Worm (Caenorhabditis elegans) whole organism, early embryonic: Measurements from ENCODE around the gene mans-2.
"Not testable (repeated sequence)": the region's sequence is repeated elsewhere in the genome, so short reads cannot be mapped to it uniquely, and the experiment has no call there.

Experiments used
- B0310.2 ChIP-seq: sonication (generic microtip); optimal IDR thresholded peaks from 2 replicates; lab custom pipeline; 2016; ENCODE audit warnings: mild to moderate bottlenecking, missing genetic modification characterization, missing compliant biosample characterization
- F13C5.2 ChIP-seq: sonication (generic microtip); optimal IDR thresholded peaks from 2 replicates; lab custom pipeline; 2017; ENCODE audit warnings: mild to moderate bottlenecking, missing genetic modification characterization, inconsistent platforms, missing compliant biosample characterization
- aly-1 ChIP-seq: sonication (generic microtip); optimal IDR thresholded peaks from 2 replicates; lab custom pipeline; 2016; ENCODE audit warnings: missing genetic modification characterization, missing compliant biosample characterization
- ama-1 ChIP-seq: fragments of 150-350 bp; optimal IDR thresholded peaks from 2 replicates; lab custom pipeline; 2014
- ceh-13 ChIP-seq: fragments of 200-800 bp; sonication (Bioruptor generic); optimal IDR thresholded peaks from 2 replicates; lab custom pipeline; 2018; ENCODE audit warnings: mild to moderate bottlenecking, missing genetic modification characterization, missing compliant biosample characterization
- ceh-36 ChIP-seq: sonication (generic microtip); optimal IDR thresholded peaks from 2 replicates; lab custom pipeline; 2016; ENCODE audit warnings: missing genetic modification characterization, inconsistent platforms, missing compliant biosample characterization
- ets-7 ChIP-seq: sonication (generic microtip); optimal IDR thresholded peaks from 2 replicates; lab custom pipeline; 2016; ENCODE audit warnings: missing genotype, missing genetic modification characterization, missing compliant biosample characterization
- flt-1 ChIP-seq: fragments of 200-800 bp; sonication (Bioruptor generic); IDR thresholded peaks from 2 replicates; pipeline ENCODE4 v1.3.6; 2022; ENCODE audit warnings: missing genetic modification characterization, missing compliant biosample characterization
- hmbx-1 ChIP-seq: sonication (generic microtip); optimal IDR thresholded peaks from 2 replicates; lab custom pipeline; 2016; ENCODE audit warnings: mild to moderate bottlenecking, missing genetic modification characterization, missing compliant biosample characterization
- hmg-4 ChIP-seq: fragments of 200-800 bp; sonication (Bioruptor generic); optimal IDR thresholded peaks from 2 replicates; lab custom pipeline; 2018; ENCODE audit warnings: mild to moderate bottlenecking, missing genetic modification characterization, missing compliant biosample characterization
- hnd-1 ChIP-seq: sonication (generic microtip); optimal IDR thresholded peaks from 2 replicates; lab custom pipeline; 2016; ENCODE audit warnings: missing genetic modification characterization, missing compliant biosample characterization
- pes-1 ChIP-seq: fragments of 200-800 bp; sonication (Bioruptor generic); IDR thresholded peaks from 2 replicates; pipeline ENCODE4 v1.3.6; 2022; ENCODE audit warnings: missing genetic modification reagents, missing genetic modification characterization, missing compliant biosample characterization
- scrt-1 ChIP-seq: fragments of 200-800 bp; sonication (Bioruptor generic); IDR thresholded peaks from 2 replicates; pipeline ENCODE4 v1.3.6; 2022; ENCODE audit warnings: missing genetic modification characterization, missing compliant biosample characterization
- sea-1 ChIP-seq: fragments of 200-800 bp; sonication (Bioruptor generic); conservative IDR thresholded peaks from 2 replicates; pipeline ENCODE4 v1.3.6; 2022; ENCODE audit warnings: missing genetic modification characterization, missing compliant biosample characterization
- tbx-11 ChIP-seq: fragments of 200-800 bp; sonication (Bioruptor generic); IDR thresholded peaks from 2 replicates; pipeline ENCODE4 v1.3.6; 2022; ENCODE audit warnings: missing genetic modification characterization, missing compliant biosample characterization
- tbx-37 ChIP-seq: fragments of 200-800 bp; sonication (Bioruptor generic); conservative IDR thresholded peaks from 2 replicates; pipeline ENCODE4 v1.3.6; 2022; ENCODE audit warnings: missing genetic modification reagents, missing genetic modification characterization, missing compliant biosample characterization
- tra-4 ChIP-seq: sonication (generic microtip); optimal IDR thresholded peaks from 2 replicates; lab custom pipeline; 2017; ENCODE audit warnings: missing genetic modification characterization, missing compliant biosample characterization

Gene mans-2

DNA sequence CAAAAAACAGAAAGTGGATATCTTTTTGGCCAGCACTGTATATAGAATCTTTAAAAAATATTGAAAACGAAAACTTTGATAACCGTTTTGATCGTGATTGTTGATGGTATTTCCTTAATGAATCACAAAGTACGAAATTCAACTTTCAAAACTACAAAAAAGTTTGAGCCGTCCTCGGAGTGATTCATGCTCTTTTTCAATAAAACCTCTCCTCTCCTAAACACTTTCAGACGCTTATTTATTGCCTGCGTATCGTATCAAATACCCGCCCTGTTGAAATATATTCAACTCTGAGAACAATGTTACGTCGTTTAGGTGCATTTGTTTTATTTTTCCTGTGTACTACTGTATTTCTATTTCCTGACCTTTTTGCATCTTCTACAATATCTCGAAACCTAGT is 35.7 kb upstream of the mans-2 start:
- TF ChIP-seq aly-1 (tag; lab: Kevin White, UChicago): no peak
- TF ChIP-seq tra-4 (tag; lab: Kevin White, UChicago): no peak
- no peak for TF ChIP-seq hmg-4
- TF ChIP-seq ceh-36 (tag; lab: Kevin White, UChicago): no peak
- no peak for TF ChIP-seq ama-1 (lab: Kevin White, UChicago)
- no peak for TF ChIP-seq flt-1 (GFP tag; lab: Robert Waterston, UW)
- TF ChIP-seq F13C5.2 (tag; lab: Kevin White, UChicago): no peak
- no peak for TF ChIP-seq scrt-1
- no peak for TF ChIP-seq tbx-37 (GFP tag; lab: Robert Waterston, UW)

DNA sequence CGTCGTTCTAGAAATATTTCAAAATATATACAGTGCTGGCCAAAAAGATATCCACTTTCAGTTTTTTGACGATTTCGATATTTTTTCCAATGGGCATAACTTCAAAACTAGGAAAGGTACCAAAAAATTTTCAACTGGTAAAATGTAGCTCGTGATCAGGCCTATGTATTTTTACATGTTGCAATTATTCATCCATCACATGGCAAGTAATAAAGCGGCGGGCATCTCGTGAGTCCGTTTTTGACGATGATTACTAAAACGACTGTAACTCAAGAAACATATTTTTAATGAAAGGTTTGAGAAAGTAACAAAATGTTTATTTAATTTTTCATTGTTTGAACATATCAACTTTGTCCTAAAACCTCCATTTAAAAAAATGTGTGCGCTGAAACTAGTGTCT is 34.7 kb upstream of the mans-2 start, which contains the start of gene F10C2.3:
F10C2.3 (plus strand) TSS at position 301 of the 400 bp plus-strand sequence.
- TF ChIP-seq tra-4 (tag; lab: Kevin White, UChicago); sea-1 (GFP tag; lab: Robert Waterston, UW); pes-1 (GFP tag; lab: Robert Waterston, UW): not testable (repeated sequence)

- TF ChIP-seq ceh-36 (tag; lab: Kevin White, UChicago) (no peak), tbx-11 (no peak), scrt-1 (no peak), flt-1 (GFP tag; lab: Robert Waterston, UW) (no peak), aly-1 (tag; lab: Kevin White, UChicago) (no peak), F13C5.2 (tag; lab: Kevin White, UChicago) (no peak), tbx-37 (GFP tag; lab: Robert Waterston, UW) (no peak), B0310.2 (tag; lab: Kevin White, UChicago) (no peak), pes-1 (GFP tag; lab: Robert Waterston, UW) (no peak), hmg-4 (no peak), sea-1 (GFP tag; lab: Robert Waterston, UW) (no peak), ama-1 (lab: Kevin White, UChicago) (no peak), hmbx-1 (tag; lab: Kevin White, UChicago) (no peak)
Observed at ce11 chrV:12013298-12013697, 28.0 kb upstream of the mans-2 start, which contains the start of gene add-2. Gene add-2, minus strand, starts transcription at chrV:12013406.

DNA sequence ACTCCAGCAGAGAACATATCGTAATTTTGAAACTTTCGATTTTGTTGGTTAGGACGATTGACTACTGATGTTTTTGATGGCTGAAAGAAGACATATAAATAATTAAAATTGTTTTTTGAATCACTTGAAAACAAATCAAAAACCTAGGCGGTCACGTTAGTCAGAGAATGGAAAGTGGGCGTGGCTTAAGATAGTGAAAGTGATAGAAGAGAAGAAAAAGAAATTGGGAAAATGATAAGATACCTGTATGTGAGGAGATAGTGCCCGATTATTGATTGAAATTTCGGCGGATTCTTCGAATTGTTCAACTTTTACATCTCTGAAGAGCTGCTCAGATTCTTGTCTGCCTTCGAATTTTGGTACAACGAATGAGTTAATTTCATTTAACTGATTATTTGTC is 26.4 kb upstream of the mans-2 start:
- no peak for TF ChIP-seq ets-7 (tag; lab: Kevin White, UChicago)
- no peak for TF ChIP-seq tbx-11
- no peak for TF ChIP-seq scrt-1
- TF ChIP-seq tbx-37 (GFP tag; lab: Robert Waterston, UW): no peak
- no peak for TF ChIP-seq ceh-13 (GFP tag; lab: Kevin White, UChicago)
- TF ChIP-seq B0310.2 (tag; lab: Kevin White, UChicago): no peak
- no peak for TF ChIP-seq hmbx-1 (tag; lab: Kevin White, UChicago)
- TF ChIP-seq aly-1 (tag; lab: Kevin White, UChicago): no peak
- no peak for TF ChIP-seq hmg-4
- TF ChIP-seq ama-1 (lab: Kevin White, UChicago): no peak
- TF ChIP-seq flt-1 (GFP tag; lab: Robert Waterston, UW): no peak
- no peak for TF ChIP-seq sea-1 (GFP tag; lab: Robert Waterston, UW)
- TF ChIP-seq pes-1 (GFP tag; lab: Robert Waterston, UW): no peak

DNA sequence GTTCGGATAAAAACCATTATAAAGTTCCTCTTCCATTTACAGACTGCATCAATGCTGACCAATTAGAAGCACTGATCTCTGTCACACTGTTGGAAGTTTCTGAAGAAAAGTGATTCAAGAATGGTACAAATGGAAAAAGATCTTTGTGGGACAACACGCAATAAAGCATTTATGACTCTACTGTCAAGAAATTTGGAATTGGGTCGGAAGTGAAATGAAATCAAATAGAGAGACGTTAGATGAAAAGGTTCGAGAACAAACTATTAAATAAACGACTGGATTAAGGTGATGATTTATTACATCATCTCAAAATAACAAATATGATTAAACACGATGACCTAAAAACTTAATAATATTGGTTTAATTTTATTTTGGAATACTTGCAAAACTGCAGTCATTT is 21.2 kb upstream of the mans-2 start, which contains the start of gene F57F5.3:
F57F5.3 (minus strand) TSS at position 101 of the 400 bp plus-strand sequence.
- TF ChIP-seq F13C5.2 (tag; lab: Kevin White, UChicago) (no peak), hnd-1 (no peak), flt-1 (GFP tag; lab: Robert Waterston, UW) (no peak), scrt-1 (no peak), ceh-13 (GFP tag; lab: Kevin White, UChicago) (no peak), ceh-36 (tag; lab: Kevin White, UChicago) (no peak), tra-4 (tag; lab: Kevin White, UChicago) (no peak)

ce11 chrV:12004501-12004940 is 19.2 kb upstream of the mans-2 start:
- TF ChIP-seq hmbx-1 (tag; lab: Kevin White, UChicago) (no peak), aly-1 (tag; lab: Kevin White, UChicago) (no peak), ceh-36 (tag; lab: Kevin White, UChicago) (no peak), ets-7 (tag; lab: Kevin White, UChicago) (no peak), hnd-1 (no peak), hmg-4 (no peak), tra-4 (tag; lab: Kevin White, UChicago) (no peak), pes-1 (GFP tag; lab: Robert Waterston, UW) (no peak), ceh-13 (GFP tag; lab: Kevin White, UChicago) (no peak), tbx-11 (no peak), flt-1 (GFP tag; lab: Robert Waterston, UW) (no peak), tbx-37 (GFP tag; lab: Robert Waterston, UW) (no peak), sea-1 (GFP tag; lab: Robert Waterston, UW) (no peak), B0310.2 (tag; lab: Kevin White, UChicago) (no peak), ama-1 (lab: Kevin White, UChicago) (no peak), F13C5.2 (tag; lab: Kevin White, UChicago) (no peak), scrt-1 (no peak)

ce11 chrV:12002866-12003485 is 17.7 kb upstream of the mans-2 start, which contains the start of gene cpr-9:
Gene cpr-9, plus strand, starts transcription at chrV:12003053.
- TF ChIP-seq tbx-11 (no peak), tbx-37 (GFP tag; lab: Robert Waterston, UW) (no peak), aly-1 (tag; lab: Kevin White, UChicago) (no peak), F13C5.2 (tag; lab: Kevin White, UChicago) (no peak), hmg-4 (no peak), ets-7 (tag; lab: Kevin White, UChicago) (no peak)
